Worm (Caenorhabditis elegans) whole organism, L1 larva: ENCODE measurements around the gene hda-1.

Source experiments
- C16A3.4 ChIP-seq: fragments of 150-350 bp; optimal IDR thresholded peaks from 2 replicates; lab custom pipeline; 2014; ENCODE audit warnings: missing biosample characterization, missing genetic modification characterization
- ama-1 ChIP-seq: fragments of 150-350 bp; optimal IDR thresholded peaks from 2 replicates; lab custom pipeline; 2014
- dpl-1 ChIP-seq, 3 experiments: fragments of 150-350 bp in 2 of 3; sonication (generic microtip) in 1 of 3; optimal IDR thresholded peaks; 2 replicates each; lab custom pipeline; 2014 to 2017; ENCODE audit warnings: missing biosample characterization in 3 of 3, missing genetic modification characterization in 3 of 3, missing genetic modification reagents in 3 of 3
- jun-1 ChIP-seq: fragments of 150-350 bp; optimal IDR thresholded peaks from 2 replicates; lab custom pipeline; 2014; ENCODE audit warnings: missing biosample characterization, missing genetic modification reagents, missing genetic modification characterization
- lin-35 ChIP-seq, 2 experiments: fragments of 150-350 bp; optimal IDR thresholded peaks; 2 replicates each; lab custom pipeline; 2014; ENCODE audit warnings: missing biosample characterization in 2 of 2, missing genetic modification characterization in 2 of 2, missing genetic modification reagents in 2 of 2
- lsy-2 ChIP-seq, 2 experiments: fragments of 150-350 bp; optimal IDR thresholded peaks; 2 replicates each; lab custom pipeline; 2014; ENCODE audit warnings: missing biosample characterization in 2 of 2, missing genetic modification characterization in 2 of 2
- nhr-237 ChIP-seq: fragments of 150-350 bp; optimal IDR thresholded peaks from 2 replicates; lab custom pipeline; 2014; ENCODE audit warnings: missing biosample characterization, missing genetic modification characterization
- nhr-28 ChIP-seq: fragments of 150-350 bp; optimal IDR thresholded peaks from 2 replicates; lab custom pipeline; 2014; ENCODE audit warnings: missing biosample characterization, missing genetic modification characterization
- nhr-90 ChIP-seq: sonication (generic microtip); optimal IDR thresholded peaks from 2 replicates; lab custom pipeline; 2016; ENCODE audit warnings: mild to moderate bottlenecking, missing genetic modification characterization, missing compliant biosample characterization; ENCODE audit not compliant: poor library complexity
- snpc-4 ChIP-seq: fragments of 150-350 bp; optimal IDR thresholded peaks from 2 replicates; lab custom pipeline; 2014; ENCODE audit warnings: missing biosample characterization, missing genetic modification characterization
- unc-130 ChIP-seq: fragments of 150-350 bp; optimal IDR thresholded peaks from 2 replicates; lab custom pipeline; 2017; ENCODE audit warnings: missing biosample characterization, missing genetic modification characterization, inconsistent platforms
- zag-1 ChIP-seq: fragments of 150-350 bp; optimal IDR thresholded peaks from 2 replicates; lab custom pipeline; 2014; ENCODE audit warnings: missing biosample characterization, missing genetic modification characterization
- ztf-4 ChIP-seq: fragments of 150-350 bp; optimal IDR thresholded peaks from 2 replicates; lab custom pipeline; 2014; ENCODE audit warnings: missing biosample characterization, missing genetic modification characterization

DNA sequence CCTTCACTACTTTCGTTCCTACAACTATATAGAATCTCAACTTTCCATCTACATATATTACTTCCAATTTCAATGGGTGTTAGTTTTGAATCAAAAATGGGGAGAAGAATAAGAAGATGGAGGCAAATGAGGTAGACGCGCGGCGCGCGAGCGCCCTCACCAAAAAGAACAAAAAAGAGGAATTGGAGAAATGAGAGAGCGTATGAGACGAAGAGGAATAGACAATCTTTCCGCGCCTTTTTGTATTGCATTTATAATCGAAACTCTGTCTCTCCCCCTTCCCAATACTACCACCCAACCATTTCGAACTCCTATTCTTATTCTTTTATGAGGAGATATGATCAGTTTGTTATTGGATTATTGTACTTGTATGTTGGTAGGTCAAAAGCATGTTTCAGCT is 24.6 kb upstream of the hda-1 start:
- no peak for TF ChIP-seq jun-1 (tag; lab: Kevin White, UChicago)
- no peak for TF ChIP-seq nhr-237
- no peak for TF ChIP-seq zag-1 (tag; lab: Kevin White, UChicago)
- TF ChIP-seq C16A3.4 (tag; lab: Kevin White, UChicago): no peak
- TF ChIP-seq nhr-90 (tag; lab: Kevin White, UChicago): no peak
- no peak for TF ChIP-seq lsy-2 (tag; optimal IDR thresholded peaks at IDR 0.05; lab: Kevin White, UChicago)
- TF ChIP-seq ztf-4 (tag; lab: Kevin White, UChicago): no peak
- TF ChIP-seq unc-130 (tag; lab: Kevin White, UChicago): no peak
- no peak for TF ChIP-seq ama-1 (lab: Kevin White, UChicago)
- no peak for TF ChIP-seq nhr-28
- no peak for TF ChIP-seq lin-35 (GFP tag; optimal IDR thresholded peaks at IDR 0.05; lab: Kevin White, UChicago)
- no peak for TF ChIP-seq snpc-4 (tag; lab: Kevin White, UChicago)
- TF ChIP-seq dpl-1 (GFP tag; optimal IDR thresholded peaks at IDR 0.05; lab: Kevin White, UChicago): no peak
